Fruit fly (Drosophila melanogaster) whole organism, adult: ENCODE results near the gene h-cup.

ENCODE experiments used
- CG11617 ChIP-seq: fragments of 200-800 bp; sonication (Bioruptor generic); optimal IDR thresholded peaks from 2 replicates; lab custom pipeline; 2017; ENCODE audit warnings: mild to moderate bottlenecking, missing biosample characterization, missing genetic modification reagents, missing genetic modification characterization
- CG12768 ChIP-seq: fragments of 200-800 bp; sonication (Bioruptor generic); optimal IDR thresholded peaks from 2 replicates; lab custom pipeline; 2017; ENCODE audit warnings: missing biosample characterization, missing genetic modification characterization, mild to moderate bottlenecking, moderate library complexity, missing genetic modification reagents
- CG14711 ChIP-seq: fragments of 200-800 bp; sonication (Bioruptor generic); optimal IDR thresholded peaks from 2 replicates; lab custom pipeline; 2018; ENCODE audit warnings: missing biosample characterization, mild to moderate bottlenecking, missing genetic modification characterization, moderate library complexity
- CG1620 ChIP-seq: fragments of 200-800 bp; sonication (Bioruptor generic); optimal IDR thresholded peaks from 2 replicates; lab custom pipeline; 2016; ENCODE audit warnings: missing biosample characterization, missing genetic modification characterization
- CG33017 ChIP-seq: fragments of 200-800 bp; sonication (Bioruptor generic); optimal IDR thresholded peaks from 2 replicates; lab custom pipeline; 2018; ENCODE audit warnings: missing biosample characterization, mild to moderate bottlenecking, missing genetic modification characterization, moderate library complexity
- CG5204 ChIP-seq: fragments of 200-800 bp; sonication (Bioruptor generic); optimal IDR thresholded peaks from 2 replicates; lab custom pipeline; 2016; ENCODE audit warnings: missing biosample characterization, missing genetic modification characterization
- CG7045 ChIP-seq: fragments of 200-800 bp; sonication (Bioruptor generic); optimal IDR thresholded peaks from 2 replicates; lab custom pipeline; 2017; ENCODE audit warnings: missing biosample characterization, mild to moderate bottlenecking, missing genetic modification characterization
- CG7101 ChIP-seq: fragments of 200-800 bp; sonication (Bioruptor generic); optimal IDR thresholded peaks from 2 replicates; lab custom pipeline; 2018; ENCODE audit warnings: missing biosample characterization, mild to moderate bottlenecking, missing genetic modification characterization, moderate library complexity
- Clk ChIP-seq: fragments of 200-800 bp; sonication (Bioruptor generic); optimal IDR thresholded peaks from 2 replicates; lab custom pipeline; 2017; ENCODE audit warnings: missing biosample characterization, missing genetic modification characterization
- Crg-1 ChIP-seq: fragments of 200-800 bp; sonication (Bioruptor generic); optimal IDR thresholded peaks from 2 replicates; lab custom pipeline; 2016; ENCODE audit warnings: missing biosample characterization, missing genetic modification characterization
- Hr96 ChIP-seq: fragments of 200-800 bp; sonication (Bioruptor generic); optimal IDR thresholded peaks from 2 replicates; lab custom pipeline; 2016; ENCODE audit warnings: missing biosample characterization, missing genetic modification characterization
- Mnt ChIP-seq: fragments of 200-800 bp; sonication (Bioruptor generic); optimal IDR thresholded peaks from 2 replicates; lab custom pipeline; 2016; ENCODE audit warnings: missing biosample characterization, mild to moderate bottlenecking, missing genetic modification characterization
- bab1 ChIP-seq: fragments of 200-800 bp; sonication (Bioruptor generic); optimal IDR thresholded peaks from 3 replicates; lab custom pipeline; 2019; ENCODE audit warnings: missing biosample characterization, mild to moderate bottlenecking, missing genetic modification characterization, moderate library complexity
- cic ChIP-seq: fragments of 200-800 bp; sonication (Bioruptor generic); optimal IDR thresholded peaks from 2 replicates; lab custom pipeline; 2017; ENCODE audit warnings: missing biosample characterization, mild to moderate bottlenecking, missing genetic modification characterization, moderate library complexity
- cnc ChIP-seq, 2 experiments: fragments of >200 bp; optimal IDR thresholded peaks; 2 replicates each; lab custom pipeline; 2017
- kay ChIP-seq: fragments of 200-800 bp; sonication (Bioruptor generic); peaks from one replicate; lab custom pipeline; 2016; ENCODE audit warnings: missing biosample characterization, missing genetic modification characterization, borderline replicate concordance
- ovo ChIP-seq: fragments of 200-800 bp; sonication (Bioruptor generic); optimal IDR thresholded peaks from 2 replicates; lab custom pipeline; 2016; ENCODE audit warnings: missing biosample characterization, missing genetic modification characterization
- pad ChIP-seq: fragments of 200-800 bp; sonication (Bioruptor generic); optimal IDR thresholded peaks from 3 replicates; lab custom pipeline; 2017; ENCODE audit warnings: missing biosample characterization, missing genetic modification characterization, mild to moderate bottlenecking, moderate library complexity, missing genetic modification reagents
- tj ChIP-seq: fragments of 200-800 bp; sonication (Bioruptor generic); optimal IDR thresholded peaks from 3 replicates; lab custom pipeline; 2017; ENCODE audit warnings: missing biosample characterization, mild to moderate bottlenecking, missing genetic modification characterization, moderate library complexity
- toe ChIP-seq: fragments of 200-800 bp; sonication (Bioruptor generic); optimal IDR thresholded peaks from 2 replicates; lab custom pipeline; 2016; ENCODE audit warnings: missing biosample characterization, missing genetic modification characterization

h-cup gene

dm6 chr3R:15346018-15346383 is 36.8 kb downstream of the h-cup start, which contains the start of the genes Surf4 and CG31301:
Gene Surf4 (minus strand): TSS chr3R:15346176.
Gene CG31301 (plus strand): TSS chr3R:15346205.
- TF ChIP-seq bab1 (peak; percentile 41), Mnt (GFP tag; lab: Kevin White, UChicago) (peak; percentile 84), CG1620 (GFP tag; lab: Kevin White, UChicago) (no peak), CG11617 (no peak), Clk (GFP tag; lab: Kevin White, UChicago) (no peak), Hr96 (GFP tag; lab: Kevin White, UChicago) (no peak), pad (GFP tag; lab: Kevin White, UChicago) (no peak), CG14711 (tag; lab: Kevin White, UChicago) (no peak), CG33017 (tag; lab: Kevin White, UChicago) (no peak)

dm6 chr3R:15345198-15346017 is 37.3 kb downstream of the h-cup start:
- TF ChIP-seq ovo (GFP tag; lab: Kevin White, UChicago) (peak; percentile 10), CG7045 (GFP tag; lab: Kevin White, UChicago) (no peak), Mnt (GFP tag; lab: Kevin White, UChicago) (no peak), cnc (optimal IDR thresholded peaks at IDR 0.05; lab: Kevin White, UChicago) (peak; percentile 60 to 77), tj (GFP tag; lab: Kevin White, UChicago) (peak; percentile 21)

dm6 chr3R:15342926-15343685 is 39.6 kb downstream of the h-cup start, which contains the start of gene Nagk:
Gene Nagk (minus strand): TSS chr3R:15343256.
- TF ChIP-seq CG7101 (tag; lab: Kevin White, UChicago), result peak; percentile 58
- TF ChIP-seq CG1620 (GFP tag; lab: Kevin White, UChicago), result peak; percentile 64
- peak; percentile 90 for TF ChIP-seq toe
- TF ChIP-seq kay (GFP tag; lab: Kevin White, UChicago), result no peak
- TF ChIP-seq Mnt (GFP tag; lab: Kevin White, UChicago), result peak; percentile 82
- peak; percentile 86 for TF ChIP-seq CG11617
- TF ChIP-seq CG33017 (tag; lab: Kevin White, UChicago), result peak; percentile 24
- peak; percentile 58 for TF ChIP-seq cic (GFP tag; lab: Kevin White, UChicago)
- TF ChIP-seq tj (GFP tag; lab: Kevin White, UChicago), result no peak
- no peak for TF ChIP-seq cnc (optimal IDR thresholded peaks at IDR 0.05; lab: Kevin White, UChicago)
- TF ChIP-seq Crg-1 (GFP tag; lab: Kevin White, UChicago), result peak; percentile 78
- TF ChIP-seq bab1, result peak; percentile 1
- peak; percentile 44 for TF ChIP-seq CG14711 (tag; lab: Kevin White, UChicago)
- peak; percentile 35 for TF ChIP-seq CG12768 (GFP tag; lab: Kevin White, UChicago)
- TF ChIP-seq Clk (GFP tag; lab: Kevin White, UChicago), result peak; percentile 51
- TF ChIP-seq CG5204, result no peak
- no peak for TF ChIP-seq Hr96 (GFP tag; lab: Kevin White, UChicago)
- peak; percentile 67 for TF ChIP-seq CG7045 (GFP tag; lab: Kevin White, UChicago)
- peak; percentile 38 for TF ChIP-seq ovo (GFP tag; lab: Kevin White, UChicago)
- TF ChIP-seq pad (GFP tag; lab: Kevin White, UChicago), result peak; percentile 68

dm6 chr3R:15342432-15342925 is 40.3 kb downstream of the h-cup start:
- TF ChIP-seq CG7101 (tag; lab: Kevin White, UChicago), result no peak
- TF ChIP-seq Mnt (GFP tag; lab: Kevin White, UChicago), result no peak
- no peak for TF ChIP-seq ovo (GFP tag; lab: Kevin White, UChicago)
- TF ChIP-seq CG12768 (GFP tag; lab: Kevin White, UChicago), result peak; percentile 0
- no peak for TF ChIP-seq cnc (optimal IDR thresholded peaks at IDR 0.05; lab: Kevin White, UChicago)
- no peak for TF ChIP-seq cic (GFP tag; lab: Kevin White, UChicago)
- no peak for TF ChIP-seq CG5204
- peak; percentile 94 for TF ChIP-seq tj (GFP tag; lab: Kevin White, UChicago)
- TF ChIP-seq Crg-1 (GFP tag; lab: Kevin White, UChicago), result no peak
- TF ChIP-seq CG33017 (tag; lab: Kevin White, UChicago), result no peak
- TF ChIP-seq kay (GFP tag; lab: Kevin White, UChicago), result no peak
- TF ChIP-seq Hr96 (GFP tag; lab: Kevin White, UChicago), result no peak
- no peak for TF ChIP-seq CG14711 (tag; lab: Kevin White, UChicago)
- TF ChIP-seq CG1620 (GFP tag; lab: Kevin White, UChicago), result no peak
- TF ChIP-seq CG7045 (GFP tag; lab: Kevin White, UChicago), result peak; percentile 3

dm6 chr3R:15340052-15340732 is 42.6 kb downstream of the h-cup start, which contains the start of gene SerRS-m:
Gene SerRS-m (plus strand): TSS chr3R:15340667.
- no peak for TF ChIP-seq Clk (GFP tag; lab: Kevin White, UChicago)
- peak; percentile 1 for TF ChIP-seq CG11617
- TF ChIP-seq CG5204, result no peak
- TF ChIP-seq ovo (GFP tag; lab: Kevin White, UChicago), result peak; percentile 43
- TF ChIP-seq bab1, result peak; percentile 5
